Worm (Caenorhabditis elegans) whole organism, young adult: ENCODE measurements around the gene F11D11.12.

Experiments
- C06A6.2 ChIP-seq: fragments of 200-800 bp; sonication (Bioruptor generic); conservative IDR thresholded peaks from 2 replicates; pipeline ENCODE4 v1.3.6; 2022; ENCODE audit warnings: missing genetic modification characterization, missing compliant biosample characterization
- F10E7.11 ChIP-seq: sonication (generic microtip); optimal IDR thresholded peaks from 2 replicates; lab custom pipeline; 2017; ENCODE audit warnings: mild to moderate bottlenecking, missing genetic modification characterization, moderate library complexity, missing compliant biosample characterization
- F22D6.2 ChIP-seq: sonication (generic microtip); optimal IDR thresholded peaks from 2 replicates; lab custom pipeline; 2016; ENCODE audit warnings: mild to moderate bottlenecking, missing genetic modification characterization, missing compliant biosample characterization
- F23B12.7 ChIP-seq: sonication (generic microtip); optimal IDR thresholded peaks from 2 replicates; lab custom pipeline; 2017; ENCODE audit warnings: missing genetic modification characterization, mild to moderate bottlenecking, missing compliant biosample characterization, antibody characterized with exemption, moderate library complexity; ENCODE audit not compliant: insufficient read depth
- F37B4.10 ChIP-seq: fragments of 200-800 bp; sonication (Bioruptor generic); IDR thresholded peaks from 2 replicates; pipeline ENCODE4 v1.3.6; 2022; ENCODE audit warnings: missing genetic modification characterization, missing compliant biosample characterization
- F39B2.1 ChIP-seq: fragments of 200-800 bp; sonication (Bioruptor generic); IDR thresholded peaks from 2 replicates; pipeline ENCODE4 v1.3.6; 2022; ENCODE audit warnings: missing genetic modification reagents, missing genetic modification characterization, missing compliant biosample characterization
- F49E8.2 ChIP-seq: sonication (generic microtip); optimal IDR thresholded peaks from 3 replicates; lab custom pipeline; 2017; ENCODE audit warnings: missing genetic modification characterization, mild to moderate bottlenecking, missing compliant biosample characterization, antibody characterized with exemption, moderate library complexity; ENCODE audit not compliant: insufficient read depth
- T07F8.4 ChIP-seq: sonication (generic microtip); optimal IDR thresholded peaks from 2 replicates; lab custom pipeline; 2016; ENCODE audit warnings: mild to moderate bottlenecking, missing genetic modification characterization, moderate library complexity, missing compliant biosample characterization
- Y56A3A.18 ChIP-seq: fragments of 200-800 bp; sonication (Bioruptor generic); IDR thresholded peaks from 2 replicates; pipeline ENCODE4 v1.3.6; 2022; ENCODE audit warnings: missing genetic modification reagents, missing genetic modification characterization, missing compliant biosample characterization
- aptf-2 ChIP-seq: fragments of 200-800 bp; sonication (Bioruptor generic); conservative IDR thresholded peaks from 2 replicates; pipeline ENCODE4 v1.3.6; 2022; ENCODE audit warnings: missing genetic modification reagents, missing genetic modification characterization, missing compliant biosample characterization
- bed-2 ChIP-seq: fragments of 200-800 bp; sonication (Bioruptor generic); IDR thresholded peaks from 2 replicates; pipeline ENCODE4 v1.3.6; 2022; ENCODE audit warnings: missing genetic modification reagents, missing genetic modification characterization, missing compliant biosample characterization
- cebp-1 ChIP-seq, 2 experiments: fragments of 200-800 bp in 1 of 2; sonication (Bioruptor generic) in 1 of 2; sonication (generic microtip) in 1 of 2; IDR thresholded peaks in 1 of 2; optimal IDR thresholded peaks in 1 of 2; 2 replicates each; pipeline versions ENCODE4 v1.3.6 to Lab custom; 2017 to 2022; ENCODE audit warnings: missing compliant biosample characterization in 2 of 2, missing genetic modification characterization in 2 of 2, mild to moderate bottlenecking in 1 of 2, missing genetic modification reagents in 1 of 2, moderate library complexity in 1 of 2
- ceh-27 ChIP-seq: fragments of 200-800 bp; sonication (Bioruptor generic); optimal IDR thresholded peaks from 2 replicates; lab custom pipeline; 2018; ENCODE audit warnings: mild to moderate bottlenecking, missing genetic modification characterization, moderate library complexity, missing compliant biosample characterization
- dox-1 ChIP-seq: fragments of 200-800 bp; sonication (Bioruptor generic); IDR thresholded peaks from 2 replicates; pipeline ENCODE4 v1.3.6; 2022; ENCODE audit warnings: missing genetic modification reagents, missing genetic modification characterization, missing compliant biosample characterization
- efl-1 ChIP-seq: fragments of 150-350 bp; optimal IDR thresholded peaks from 2 replicates; lab custom pipeline; 2014; ENCODE audit warnings: missing biosample characterization, missing genetic modification reagents, missing genetic modification characterization
- egl-44 ChIP-seq: fragments of 200-800 bp; sonication (Bioruptor generic); IDR thresholded peaks from 2 replicates; pipeline ENCODE4 v1.3.6; 2022; ENCODE audit warnings: missing genetic modification reagents, missing genetic modification characterization, missing compliant biosample characterization
- egrh-3 ChIP-seq: fragments of 200-800 bp; sonication (Bioruptor generic); IDR thresholded peaks from 2 replicates; pipeline ENCODE4 v1.3.6; 2022; ENCODE audit warnings: missing genetic modification reagents, missing genetic modification characterization, missing compliant biosample characterization
- gei-17 ChIP-seq: fragments of 200-800 bp; sonication (Bioruptor generic); optimal IDR thresholded peaks from 2 replicates; lab custom pipeline; 2018; ENCODE audit warnings: mild to moderate bottlenecking, missing genetic modification characterization, missing compliant biosample characterization
- hlh-12 ChIP-seq: sonication (generic microtip); optimal IDR thresholded peaks from 2 replicates; lab custom pipeline; 2016; ENCODE audit warnings: missing genetic modification characterization, missing compliant biosample characterization
- hlh-26 ChIP-seq: fragments of 200-800 bp; sonication (Bioruptor generic); conservative IDR thresholded peaks from 2 replicates; pipeline ENCODE4 v1.3.6; 2022; ENCODE audit warnings: missing genetic modification reagents, missing genetic modification characterization, missing compliant biosample characterization
- hmg-1.2 ChIP-seq: fragments of 200-800 bp; sonication (Bioruptor generic); IDR thresholded peaks from 2 replicates; pipeline ENCODE4 v1.3.6; 2022; ENCODE audit warnings: missing genetic modification reagents, missing genetic modification characterization, missing compliant biosample characterization
- hmg-20 ChIP-seq: fragments of 200-800 bp; sonication (Bioruptor generic); IDR thresholded peaks from 2 replicates; pipeline ENCODE4 v1.3.6; 2022; ENCODE audit warnings: missing genetic modification reagents, missing genetic modification characterization, missing compliant biosample characterization
- let-526 ChIP-seq: fragments of 200-800 bp; sonication (Bioruptor generic); IDR thresholded peaks from 2 replicates; pipeline ENCODE4 v1.3.6; 2022; ENCODE audit warnings: missing genetic modification reagents, missing genetic modification characterization, missing compliant biosample characterization
- let-607 ChIP-seq, 2 experiments: fragments of 200-800 bp in 1 of 2; sonication (Bioruptor generic) in 1 of 2; sonication (generic microtip) in 1 of 2; optimal IDR thresholded peaks; 2 replicates each; lab custom pipeline; 2016 to 2018; ENCODE audit warnings: mild to moderate bottlenecking in 2 of 2, missing compliant biosample characterization in 2 of 2, missing genetic modification characterization in 2 of 2, moderate library complexity in 2 of 2, missing genotype in 1 of 2
- lin-35 ChIP-seq, 3 experiments: fragments of 150-350 bp in 2 of 3; sonication (generic microtip) in 1 of 3; optimal IDR thresholded peaks; 2 replicates each; lab custom pipeline; 2014 to 2018; ENCODE audit warnings: missing biosample characterization in 3 of 3, missing genetic modification characterization in 3 of 3, missing genetic modification reagents in 3 of 3
- lin-54 ChIP-seq: fragments of 200-800 bp; sonication (Bioruptor generic); optimal IDR thresholded peaks from 2 replicates; lab custom pipeline; 2018; ENCODE audit warnings: mild to moderate bottlenecking, missing genetic modification characterization, missing compliant biosample characterization
- madf-10 ChIP-seq: sonication (generic microtip); optimal IDR thresholded peaks from 2 replicates; lab custom pipeline; 2016; ENCODE audit warnings: mild to moderate bottlenecking, missing genetic modification characterization, missing compliant biosample characterization
- madf-3 ChIP-seq: fragments of 200-800 bp; sonication (Bioruptor generic); IDR thresholded peaks from 2 replicates; pipeline ENCODE4 v1.3.6; 2022; ENCODE audit warnings: missing genetic modification reagents, missing genetic modification characterization, missing compliant biosample characterization
- madf-8 ChIP-seq: fragments of 200-800 bp; sonication (Bioruptor generic); conservative IDR thresholded peaks from 2 replicates; pipeline ENCODE4 v1.3.6; 2022; ENCODE audit warnings: missing genetic modification reagents, missing genetic modification characterization, missing compliant biosample characterization
- nhr-80 ChIP-seq: sonication (generic microtip); optimal IDR thresholded peaks from 2 replicates; lab custom pipeline; 2016; ENCODE audit warnings: missing genetic modification characterization, missing compliant biosample characterization
- repo-1 ChIP-seq: sonication (generic microtip); optimal IDR thresholded peaks from 2 replicates; lab custom pipeline; 2017; ENCODE audit warnings: mild to moderate bottlenecking, missing genetic modification characterization, missing compliant biosample characterization
- rpc-1 ChIP-seq, 2 experiments: fragments of 150-350 bp in 1 of 2; sonication (generic microtip) in 1 of 2; optimal IDR thresholded peaks; 2 replicates each; lab custom pipeline; 2014 to 2018; ENCODE audit warnings: missing biosample characterization in 1 of 2, missing genetic modification characterization in 1 of 2, missing genetic modification reagents in 1 of 2, missing genotype in 1 of 2
- snpc-1.1 ChIP-seq: sonication (generic microtip); optimal IDR thresholded peaks from 2 replicates; lab custom pipeline; 2017; ENCODE audit warnings: missing genetic modification characterization, mild to moderate bottlenecking, missing compliant biosample characterization, antibody characterized with exemption, moderate library complexity, missing genotype, missing genetic modification reagents; ENCODE audit not compliant: insufficient read depth
- snpc-4 ChIP-seq, 5 experiments: fragments of 150-350 bp in 1 of 5; sonication (generic microtip) in 4 of 5; optimal IDR thresholded peaks; 2 replicates each; lab custom pipeline; 2014 to 2018; ENCODE audit warnings: missing genetic modification characterization in 5 of 5, missing biosample characterization in 3 of 5, antibody characterized with exemption in 2 of 5, mild to moderate bottlenecking in 2 of 5, missing compliant biosample characterization in 2 of 5, missing genotype in 2 of 5, moderate library complexity in 2 of 5, missing genetic modification reagents in 1 of 5
- unc-62 ChIP-seq: fragments of 150-350 bp; optimal IDR thresholded peaks from 2 replicates; lab custom pipeline; 2014; ENCODE audit warnings: missing biosample characterization, missing genetic modification reagents, missing genetic modification characterization
- xnd-1 ChIP-seq: sonication (generic microtip); optimal IDR thresholded peaks from 2 replicates; lab custom pipeline; 2016; ENCODE audit warnings: missing genotype, missing genetic modification reagents, missing genetic modification characterization, missing compliant biosample characterization
- zfh-2 ChIP-seq: fragments of 200-800 bp; sonication (Bioruptor generic); conservative IDR thresholded peaks from 2 replicates; pipeline ENCODE4 v1.3.6; 2022; ENCODE audit warnings: missing genetic modification reagents, missing genetic modification characterization, missing compliant biosample characterization
- ztf-25 ChIP-seq: fragments of 200-800 bp; sonication (Bioruptor generic); IDR thresholded peaks from 2 replicates; pipeline ENCODE4 v1.3.6; 2022; ENCODE audit warnings: missing genetic modification reagents, missing genetic modification characterization, missing compliant biosample characterization

The F11D11.12 gene

DNA sequence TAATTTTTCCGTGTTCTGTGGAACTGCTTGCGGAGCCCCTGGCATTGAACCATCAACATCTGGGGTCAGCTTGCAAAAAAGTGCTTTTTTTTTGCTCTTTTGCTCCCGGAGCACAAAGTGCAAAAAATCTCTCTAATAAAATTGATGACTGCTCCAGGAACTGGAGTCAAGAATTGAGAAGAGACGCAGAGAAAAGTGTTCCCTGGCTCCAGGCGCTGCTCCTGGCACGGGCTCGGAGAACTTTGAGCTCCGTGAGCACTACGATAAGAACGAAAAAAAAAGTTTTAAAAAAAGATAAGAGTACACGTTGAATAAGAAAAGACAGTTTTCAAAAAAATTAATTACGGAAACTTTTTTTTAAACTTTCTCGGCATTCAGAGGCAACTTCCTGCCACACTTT, 32.3 kb upstream of the F11D11.12 start:
- no peak for TF ChIP-seq ceh-27
- TF ChIP-seq dox-1, result peak; percentile 61
- no peak for TF ChIP-seq hlh-12
- no peak for TF ChIP-seq let-526 (GFP tag; lab: Robert Waterston, UW)
- peak in 1 of 3 experiments; percentile 15 for TF ChIP-seq lin-35 (GFP tag; optimal IDR thresholded peaks at IDR 0.05; lab: Kevin White, UChicago)
- TF ChIP-seq egrh-3 (GFP tag; lab: Robert Waterston, UW), result no peak
- TF ChIP-seq bed-2 (GFP tag; lab: Robert Waterston, UW), result no peak
- no peak for TF ChIP-seq F49E8.2 (tag; lab: Kevin White, UChicago)
- no peak for TF ChIP-seq madf-8
- TF ChIP-seq T07F8.4, result no peak
- no peak for TF ChIP-seq repo-1 (tag; lab: Kevin White, UChicago)
- TF ChIP-seq snpc-4 (GFP tag; optimal IDR thresholded peaks at IDR 0.05; lab: Kevin White, UChicago), result no peak
- TF ChIP-seq snpc-4 (tag; optimal IDR thresholded peaks at IDR 0.05; lab: Kevin White, UChicago), result peak in 1 of 4 experiments; percentile 15
- no peak for TF ChIP-seq F39B2.1 (GFP tag; lab: Robert Waterston, UW)
- TF ChIP-seq C06A6.2 (GFP tag; lab: Robert Waterston, UW), result no peak
- no peak for TF ChIP-seq F37B4.10
- TF ChIP-seq snpc-1.1, result no peak
- TF ChIP-seq aptf-2, result no peak
- no peak for TF ChIP-seq unc-62 (GFP tag; lab: Kevin White, UChicago)
- TF ChIP-seq madf-10 (tag; lab: Kevin White, UChicago), result no peak
- peak; percentile 27; the same call in 1 of the 2 replicates for TF ChIP-seq hmg-1.2 (GFP tag; lab: Robert Waterston, UW)
- no peak for TF ChIP-seq rpc-1 (optimal IDR thresholded peaks at IDR 0.05; lab: Kevin White, UChicago)
- no peak for TF ChIP-seq rpc-1 (tag; optimal IDR thresholded peaks at IDR 0.05; lab: Kevin White, UChicago)
- TF ChIP-seq xnd-1 (tag; lab: Kevin White, UChicago), result no peak
- no peak for TF ChIP-seq gei-17 (GFP tag; lab: Kevin White, UChicago)
- no peak for TF ChIP-seq egl-44 (GFP tag; lab: Robert Waterston, UW)
- TF ChIP-seq efl-1 (GFP tag; lab: Kevin White, UChicago), result no peak
- TF ChIP-seq madf-3 (GFP tag; lab: Robert Waterston, UW), result no peak
- TF ChIP-seq cebp-1 (GFP tag; IDR thresholded peaks at IDR 0.05; lab: Robert Waterston, UW), result no peak
- peak; percentile 32 for TF ChIP-seq cebp-1 (tag; optimal IDR thresholded peaks at IDR 0.05; lab: Kevin White, UChicago)
- no peak for TF ChIP-seq lin-54 (GFP tag; lab: Kevin White, UChicago)
- TF ChIP-seq hlh-26, result no peak
- TF ChIP-seq nhr-80 (tag; lab: Kevin White, UChicago), result peak; percentile 76
- no peak for TF ChIP-seq F10E7.11 (tag; lab: Kevin White, UChicago)
- TF ChIP-seq Y56A3A.18 (GFP tag; lab: Robert Waterston, UW), result no peak
- TF ChIP-seq zfh-2, result peak; percentile 48
- TF ChIP-seq F23B12.7 (tag; lab: Kevin White, UChicago), result no peak
- TF ChIP-seq let-607 (tag; optimal IDR thresholded peaks at IDR 0.05; lab: Kevin White, UChicago), result no peak
- TF ChIP-seq hmg-20 (GFP tag; lab: Robert Waterston, UW), result no peak
- TF ChIP-seq ztf-25 (GFP tag; lab: Robert Waterston, UW), result no peak
- TF ChIP-seq F22D6.2 (tag; lab: Kevin White, UChicago), result no peak
